Fruit fly (Drosophila melanogaster): Measurements from ENCODE around the gene Hsc70-1.
A peak's percentile ranks its signal among the peaks of the same experiment; 100 is the strongest.

Hsc70-1 gene

dm6 chr3L:13949440-13950066, 24.3 kb upstream of the Hsc70-1 start (continued):
- TF ChIP-seq CG2889 (GFP tag; IDR thresholded peaks at IDR 0.05) (no peak), CG10274 (GFP tag; optimal IDR thresholded peaks at IDR 0.05) (no peak), CG10366 (GFP tag; IDR thresholded peaks at IDR 0.05) (no peak; the same call in none of the 2 replicates), CG11695 (GFP tag; IDR thresholded peaks at IDR 0.05) (peak; percentile 50; the same call in 2 of the 3 replicates), CG30403 (GFP tag; optimal IDR thresholded peaks at IDR 0.05) (no peak), CG11504 (tag; optimal IDR thresholded peaks at IDR 0.05) (peak; percentile 31), amos (GFP tag; IDR thresholded peaks at IDR 0.05; ENCODE audit: partially characterized antibody) (no peak), row (GFP tag; IDR thresholded peaks at IDR 0.05) (peak; percentile 32; the same call in 1 of the 3 replicates), CG10321 (GFP tag; IDR thresholded peaks at IDR 0.05) (peak; percentile 74), CG12659 (GFP tag; optimal IDR thresholded peaks at IDR 0.05) (no peak), esg (GFP tag; conservative IDR thresholded peaks at IDR 0.05) (0 out of 2 replicates have a peak, but pooled peaks have one; percentile 17), phol (tag; optimal IDR thresholded peaks at IDR 0.05) (peak; percentile 16), CG32532 (GFP tag; IDR thresholded peaks at IDR 0.05) (no peak), fru (optimal IDR thresholded peaks at IDR 0.05) (no peak), CoRest (tag; optimal IDR thresholded peaks at IDR 0.05) (no peak), Nf-YB (GFP tag; optimal IDR thresholded peaks at IDR 0.05) (no peak), ken (GFP tag; IDR thresholded peaks at IDR 0.05) (no peak), GATAe (GFP tag; conservative IDR thresholded peaks at IDR 0.05) (no peak), org-1 (GFP tag; optimal IDR thresholded peaks at IDR 0.05) (no peak), CG33213 (GFP tag; optimal IDR thresholded peaks at IDR 0.05) (no peak), CG18011 (GFP tag; optimal IDR thresholded peaks at IDR 0.05) (no peak), hkb (optimal IDR thresholded peaks at IDR 0.05) (no peak), hkb (GFP tag; IDR thresholded peaks at IDR 0.05) (peak; percentile 24; the same call in 1 of the 2 replicates), ci (GFP tag; IDR thresholded peaks at IDR 0.05) (0 out of 3 replicates have a peak, but pooled peaks have one; percentile 51), CG12104 (GFP tag; optimal IDR thresholded peaks at IDR 0.05) (no peak), CG11093 (GFP tag; IDR thresholded peaks at IDR 0.05) (no peak), Six4 (GFP tag; optimal IDR thresholded peaks at IDR 0.05) (no peak), CG30020 (tag; optimal IDR thresholded peaks at IDR 0.05) (no peak), Trl (optimal IDR thresholded peaks at IDR 0.05) (peak; percentile 21 to 48), Trl (GFP tag; optimal IDR thresholded peaks at IDR 0.05) (no peak), CG4360 (GFP tag; IDR thresholded peaks at IDR 0.05) (no peak), HLHmδ (GFP tag; optimal IDR thresholded peaks at IDR 0.05) (no peak), CG17802 (tag; optimal IDR thresholded peaks at IDR 0.05) (no peak), CG7928 (GFP tag; optimal IDR thresholded peaks at IDR 0.05) (no peak), CG2129 (GFP tag; IDR thresholded peaks at IDR 0.05; ENCODE audit: partially characterized antibody) (no peak), H15 (GFP tag; IDR thresholded peaks at IDR 0.05) (no peak), sisA (GFP tag; IDR thresholded peaks at IDR 0.05) (no peak), Hr3 (GFP tag; optimal IDR thresholded peaks at IDR 0.05) (no peak), ara (GFP tag; IDR thresholded peaks at IDR 0.05) (peak; percentile 30; the same call in 1 of the 2 replicates), CG4328 (GFP tag; optimal IDR thresholded peaks at IDR 0.05) (no peak), Lim3 (GFP tag; IDR thresholded peaks at IDR 0.05) (no peak), CG11456 (GFP tag; IDR thresholded peaks at IDR 0.05) (no peak), Rfx (GFP tag; IDR thresholded peaks at IDR 0.05) (0 out of 2 replicates have a peak, but pooled peaks have one; percentile 7), scrt (GFP tag; optimal IDR thresholded peaks at IDR 0.05) (no peak), CG3281 (GFP tag; optimal IDR thresholded peaks at IDR 0.05) (no peak), CG8281 (tag; optimal IDR thresholded peaks at IDR 0.05) (no peak), CG3163 (GFP tag; optimal IDR thresholded peaks at IDR 0.05) (no peak), twi (tag; optimal IDR thresholded peaks at IDR 0.05) (no peak), Camta (GFP tag; optimal IDR thresholded peaks at IDR 0.05) (peak; percentile 10), CG18476 (GFP tag; optimal IDR thresholded peaks at IDR 0.05) (no peak), CG6689 (GFP tag; IDR thresholded peaks at IDR 0.05) (no peak), Xbp1 (GFP tag; optimal IDR thresholded peaks at IDR 0.05) (peak; percentile 22)

Data from whole organism, embryonic.